Fruit fly (Drosophila melanogaster): ENCODE data around the gene CG13058.

Gene CG13058

DNA sequence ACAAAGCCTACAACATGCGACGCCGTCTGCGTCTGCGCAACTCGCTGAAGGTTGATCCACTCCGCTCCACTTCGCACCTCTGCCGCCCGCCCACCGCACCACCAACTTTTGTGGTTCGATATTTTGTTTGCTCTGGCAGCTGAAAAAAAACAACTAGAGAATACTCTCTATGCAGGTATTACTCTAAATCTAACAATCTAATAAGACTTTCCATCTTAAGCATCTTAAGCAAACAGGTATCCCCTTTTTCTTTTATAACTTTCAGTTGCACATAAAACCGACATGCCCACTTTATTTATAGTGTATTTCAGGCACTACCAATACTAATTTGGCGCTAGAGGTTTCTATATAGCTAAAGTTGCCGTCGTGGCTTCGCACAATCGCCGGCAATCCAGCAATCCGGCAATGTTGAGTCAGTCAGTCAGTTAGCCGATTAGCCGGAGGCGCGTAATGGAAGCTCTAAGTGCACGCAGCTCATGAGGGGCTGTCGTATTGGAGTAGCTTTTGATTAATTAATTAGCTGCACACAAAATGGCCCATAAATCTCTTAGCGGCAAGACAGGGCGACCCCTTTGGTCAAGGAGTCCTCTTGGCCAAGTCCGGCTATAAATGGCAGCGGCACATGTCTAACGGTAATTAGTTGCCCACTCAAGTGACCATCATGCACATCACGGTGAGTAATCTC lies at the start of gene CG13058 (continued):
- TF ChIP-seq CG4328 (GFP tag; optimal IDR thresholded peaks at IDR 0.05) (no peak), fd102C (GFP tag; optimal IDR thresholded peaks at IDR 0.05) (no peak), sna (GFP tag; IDR thresholded peaks at IDR 0.05; ENCODE audit: partially characterized antibody) (no peak), B-H2 (GFP tag; optimal IDR thresholded peaks at IDR 0.05) (no peak), psq (GFP tag; optimal IDR thresholded peaks at IDR 0.05) (no peak), Hr78 (GFP tag; optimal IDR thresholded peaks at IDR 0.05) (no peak), pita (GFP tag; optimal IDR thresholded peaks at IDR 0.05) (no peak), Oaz (GFP tag; IDR thresholded peaks at IDR 0.05) (peak; percentile 66), ranshi (GFP tag; IDR thresholded peaks at IDR 0.05) (peak; percentile 73), Mes4 (GFP tag; optimal IDR thresholded peaks at IDR 0.05) (peak; percentile 25), CG8281 (tag; optimal IDR thresholded peaks at IDR 0.05) (peak; percentile 79), HmgD (GFP tag; optimal IDR thresholded peaks at IDR 0.05) (no peak), Dref (GFP tag; IDR thresholded peaks at IDR 0.05) (no peak), CG9876 (GFP tag; optimal IDR thresholded peaks at IDR 0.05) (no peak), D (optimal IDR thresholded peaks at IDR 0.05) (no peak), D (GFP tag; optimal IDR thresholded peaks at IDR 0.05) (no peak), Blimp-1 (GFP tag; optimal IDR thresholded peaks at IDR 0.05) (no peak), zen2 (GFP tag; IDR thresholded peaks at IDR 0.05; ENCODE audit: partially characterized antibody) (no peak), Trl (optimal IDR thresholded peaks at IDR 0.05) (no peak), Trl (GFP tag; optimal IDR thresholded peaks at IDR 0.05) (no peak), CG13775 (GFP tag; optimal IDR thresholded peaks at IDR 0.05) (peak; percentile 36), H15 (GFP tag; IDR thresholded peaks at IDR 0.05) (no peak), Max (GFP tag; optimal IDR thresholded peaks at IDR 0.05) (peak; percentile 18), chinmo (GFP tag; IDR thresholded peaks at IDR 0.05; ENCODE audit: partially characterized antibody) (no peak), Lhr (GFP tag; optimal IDR thresholded peaks at IDR 0.05) (no peak), dysf (GFP tag; IDR thresholded peaks at IDR 0.05) (peak; percentile 66), HLH54F (GFP tag; optimal IDR thresholded peaks at IDR 0.05) (peak; percentile 64), slp2 (GFP tag; optimal IDR thresholded peaks at IDR 0.05) (peak; percentile 37), CG7987 (GFP tag; optimal IDR thresholded peaks at IDR 0.05) (peak; percentile 9), CG34376 (GFP tag; optimal IDR thresholded peaks at IDR 0.05) (peak; percentile 3), CG9727 (GFP tag; optimal IDR thresholded peaks at IDR 0.05) (peak; percentile 38), Vsx1 (GFP tag; optimal IDR thresholded peaks at IDR 0.05) (peak; percentile 16), mld (GFP tag; IDR thresholded peaks at IDR 0.05; ENCODE audit: partially characterized antibody) (no peak), sim (GFP tag; IDR thresholded peaks at IDR 0.05) (no peak), dm (GFP tag; optimal IDR thresholded peaks at IDR 0.05) (peak; percentile 45), pfk (GFP tag; optimal IDR thresholded peaks at IDR 0.05) (no peak), trem (tag; optimal IDR thresholded peaks at IDR 0.05) (no peak), ken (GFP tag; IDR thresholded peaks at IDR 0.05) (0 out of 3 replicates have a peak, but pooled peaks have one; percentile 36), ftz-f1 (GFP tag; optimal IDR thresholded peaks at IDR 0.05) (no peak), PHDP (tag; optimal IDR thresholded peaks at IDR 0.05) (peak; percentile 69), crol (GFP tag; IDR thresholded peaks at IDR 0.05) (peak; percentile 69), CG33213 (GFP tag; optimal IDR thresholded peaks at IDR 0.05) (no peak), CG10543 (GFP tag; optimal IDR thresholded peaks at IDR 0.05) (peak; percentile 31), bcd (GFP tag; optimal IDR thresholded peaks at IDR 0.05) (peak; percentile 37), Myb (GFP tag; optimal IDR thresholded peaks at IDR 0.05) (peak; percentile 16), CG7963 (GFP tag; IDR thresholded peaks at IDR 0.05; ENCODE audit: partially characterized antibody) (no peak), CG34224 (GFP tag; IDR thresholded peaks at IDR 0.05; ENCODE audit: partially characterized antibody) (no peak), dati (GFP tag; IDR thresholded peaks at IDR 0.05) (no peak), CG6683 (GFP tag; optimal IDR thresholded peaks at IDR 0.05) (no peak), CG4730 (GFP tag; IDR thresholded peaks at IDR 0.05) (no peak; the same call in 1 of the 2 replicates)

Measured in whole organism, embryonic.